Fruit fly (Drosophila melanogaster) ovary, adult (tissue): ENCODE measurements around the gene Arl1.

Experiments used
- CG17801 ChIP-seq: fragments of 200-800 bp; optimal IDR thresholded peaks from 2 replicates; lab custom pipeline; 2019; ENCODE audit warnings: missing biosample characterization, mild to moderate bottlenecking, missing genetic modification characterization, moderate library complexity; ENCODE audit not compliant: partially characterized antibody

The Arl1 gene

dm6 chr3L:16026065-16026789, 43.3 kb downstream of the Arl1 start:
- no peak for TF ChIP-seq CG17801

- TF ChIP-seq CG17801 = no peak
Observed at dm6 chr3L:16027163-16027633, 44.3 kb downstream of the Arl1 start.

dm6 chr3L:16028924-16029323, 46.0 kb downstream of the Arl1 start:
- TF ChIP-seq CG17801 = no peak

- no peak for TF ChIP-seq CG17801
Observed at dm6 chr3L:16033090-16033828, 50.3 kb downstream of the Arl1 start, which contains the start of the genes CG42717 and CG42716. Gene CG42717 (minus strand): TSS chr3L:16033190. Gene CG42716 (plus strand): TSS chr3L:16033778.
